Worm (Caenorhabditis elegans): ENCODE data around the gene C50B8.4.

Gene C50B8.4

DNA sequence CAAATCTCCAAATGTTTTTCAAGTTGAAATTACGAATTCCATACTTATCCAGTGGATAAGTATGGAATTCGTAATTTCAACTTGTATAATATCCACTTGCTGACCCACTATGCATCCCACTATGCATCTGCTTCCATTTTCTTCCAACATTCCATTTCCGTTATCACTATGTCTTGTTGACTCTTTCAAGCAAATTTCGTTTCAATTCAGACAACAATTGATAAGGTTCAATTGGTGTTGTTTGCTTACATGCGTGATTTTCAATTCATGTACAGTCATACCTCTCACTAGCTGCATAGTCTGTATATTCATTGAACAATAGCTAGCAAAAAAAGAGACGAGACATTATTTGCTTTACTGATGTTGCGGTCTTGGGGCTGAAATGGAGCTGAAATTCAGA, 5.0 kb downstream of the C50B8.4 start:
- TF ChIP-seq unc-62 (GFP tag; optimal IDR thresholded peaks at IDR 0.05), result no peak

- TF ChIP-seq unc-62 (GFP tag; optimal IDR thresholded peaks at IDR 0.05), result no peak
Measured at ce11 chrV:13577463-13577862, 5.7 kb downstream of the C50B8.4 start.

DNA sequence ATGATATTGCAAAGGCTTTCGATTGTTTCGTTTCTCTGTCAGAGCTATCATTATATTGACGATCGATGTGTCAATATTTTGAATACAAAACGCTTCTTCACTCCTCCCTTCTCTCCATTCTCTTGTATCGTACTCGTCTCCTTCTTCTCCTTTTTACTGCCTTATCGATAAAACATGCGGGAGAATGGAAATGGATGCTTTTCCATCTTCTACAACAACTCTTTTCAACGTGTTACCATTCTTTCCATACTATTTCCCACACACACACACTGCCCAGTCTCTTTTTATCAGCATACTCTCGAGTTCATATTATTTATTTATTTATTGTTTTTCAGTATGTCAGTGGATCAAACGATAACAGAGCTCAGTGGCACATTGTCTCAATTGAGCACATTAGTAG, 6.8 kb downstream of the C50B8.4 start, which contains the start of gene C50B8.6:
Gene C50B8.6 (plus strand): TSS at position 336 of the 400 bp plus-strand sequence.
- no peak for TF ChIP-seq unc-62 (GFP tag; optimal IDR thresholded peaks at IDR 0.05)

ce11 chrV:13580696-13581095, 8.9 kb downstream of the C50B8.4 start, which contains the start of gene C50B8.5:
Gene C50B8.5, plus strand, starts transcription at chrV:13580968.
- no peak for TF ChIP-seq unc-62 (GFP tag; optimal IDR thresholded peaks at IDR 0.05)

DNA sequence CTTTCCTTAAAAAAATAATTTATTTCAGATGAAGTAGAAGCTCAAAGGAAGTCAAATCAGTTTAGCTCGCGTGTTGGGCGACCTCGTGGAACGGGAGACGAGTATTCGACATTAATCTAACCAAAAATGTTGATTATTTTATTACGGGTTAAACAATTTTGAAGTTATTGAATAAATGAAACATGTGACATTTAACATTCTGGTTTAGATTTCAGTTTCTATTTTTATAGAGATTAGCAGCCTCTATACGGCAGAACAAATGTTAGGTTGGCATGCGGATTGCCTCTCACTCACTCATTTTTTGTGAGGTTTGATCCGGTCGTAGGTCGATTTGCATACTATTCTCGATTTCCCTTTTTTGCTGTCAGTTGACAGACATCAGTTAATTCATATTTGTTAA, 12.7 kb downstream of the C50B8.4 start, which contains the start of gene F53F4.1:
Gene F53F4.1 (plus strand): TSS at position 301 of the 400 bp plus-strand sequence.
- TF ChIP-seq unc-62 (GFP tag; optimal IDR thresholded peaks at IDR 0.05), result no peak

- TF ChIP-seq unc-62 (GFP tag; optimal IDR thresholded peaks at IDR 0.05), result no peak
Measured at ce11 chrV:13587902-13588301, 16.1 kb downstream of the C50B8.4 start, which contains the start of gene F53F4.17. Gene F53F4.17, plus strand, starts transcription at chrV:13588202.

- TF ChIP-seq unc-62 (GFP tag; optimal IDR thresholded peaks at IDR 0.05), result no peak
Measured at ce11 chrV:13589494-13590176, 17.8 kb downstream of the C50B8.4 start, which contains the start of the genes F53F4.2 and F53F4.18. Gene F53F4.2, minus strand, starts transcription at chrV:13589594. Gene F53F4.18, plus strand, starts transcription at chrV:13590126.

DNA sequence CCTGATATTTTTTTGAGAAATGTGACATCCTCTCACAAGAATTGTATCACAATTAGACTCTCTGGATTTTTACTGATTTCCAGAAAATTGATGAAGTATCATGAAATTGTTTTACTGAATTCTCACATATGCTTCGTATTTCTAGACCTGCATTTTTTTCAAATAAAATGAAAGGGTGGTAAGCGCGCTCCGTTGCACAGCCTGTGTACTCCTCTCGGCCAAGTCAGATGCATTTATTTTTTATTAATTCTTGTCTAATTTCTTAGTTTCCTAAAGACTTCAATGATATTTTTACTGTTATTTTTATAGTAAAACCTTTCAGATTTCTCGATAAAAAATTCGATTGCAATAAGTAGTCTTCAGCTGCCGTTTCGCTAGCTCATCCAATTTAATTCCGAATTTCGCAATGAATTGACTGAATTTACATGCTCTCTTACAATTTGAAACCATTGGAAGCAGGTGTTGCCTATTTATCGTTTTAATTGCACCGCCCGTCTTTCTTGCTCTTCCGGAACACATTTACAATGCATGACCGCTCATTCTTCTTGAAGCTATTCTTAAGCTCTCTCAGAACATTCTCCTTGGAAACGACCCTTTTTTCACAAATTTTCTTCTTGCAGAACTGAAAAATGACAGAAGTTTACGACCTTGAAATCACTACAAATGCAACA, 19.8 kb downstream of the C50B8.4 start, which contains the start of gene tbcb-1:
Gene tbcb-1 (plus strand): TSS at position 621 of the 671 bp plus-strand sequence.
- no peak for TF ChIP-seq unc-62 (GFP tag; optimal IDR thresholded peaks at IDR 0.05)

DNA sequence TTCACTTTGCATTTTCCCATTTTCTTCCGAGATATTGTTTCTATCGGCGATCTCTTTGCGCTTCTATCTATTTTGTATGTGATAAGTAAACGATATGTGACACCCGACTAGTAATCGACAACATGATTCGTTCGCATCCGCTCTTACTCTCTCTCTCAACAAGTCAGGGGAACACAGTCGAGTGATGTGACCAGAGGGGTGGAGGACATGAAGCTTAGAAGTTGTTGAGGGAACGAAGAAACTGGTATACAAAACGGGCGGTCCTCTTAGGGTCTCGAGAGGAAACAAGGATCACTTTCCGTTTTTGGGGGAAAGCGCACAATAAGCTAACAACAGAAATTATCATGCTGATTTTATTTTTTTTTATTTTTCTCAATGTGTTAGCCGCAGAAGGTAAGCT, 21.3 kb downstream of the C50B8.4 start, which contains the start of gene F53F4.4:
Gene F53F4.4 (plus strand): TSS at position 301 of the 400 bp plus-strand sequence.
- no peak for TF ChIP-seq unc-62 (GFP tag; optimal IDR thresholded peaks at IDR 0.05)

DNA sequence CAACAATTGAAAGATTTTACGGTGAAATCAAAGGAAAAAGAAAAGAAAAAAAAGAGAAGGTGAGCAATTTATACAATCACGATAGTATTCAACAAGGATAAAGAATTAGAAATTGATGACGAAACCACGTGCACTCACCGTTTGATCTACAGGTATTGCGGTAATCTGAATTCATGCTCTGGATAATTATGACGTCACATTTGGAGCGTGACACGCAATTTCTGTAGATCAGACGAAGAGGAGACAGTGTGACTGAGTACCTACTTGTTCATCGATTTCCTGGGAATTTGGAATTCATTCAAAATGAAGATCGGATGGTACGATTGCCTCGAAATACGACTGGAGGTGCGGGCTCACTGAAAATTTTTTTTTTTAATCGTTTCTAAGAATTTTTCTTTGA, 26.6 kb downstream of the C50B8.4 start:
- TF ChIP-seq unc-62 (GFP tag; optimal IDR thresholded peaks at IDR 0.05), result no peak

ce11 chrV:13600882-13601281, 29.1 kb downstream of the C50B8.4 start, which contains the start of gene rdy-2:
Gene rdy-2, minus strand, starts transcription at chrV:13600982.
- no peak for TF ChIP-seq unc-62 (GFP tag; optimal IDR thresholded peaks at IDR 0.05)

- TF ChIP-seq unc-62 (GFP tag; optimal IDR thresholded peaks at IDR 0.05), result no peak
Measured at ce11 chrV:13606651-13607242, 34.9 kb downstream of the C50B8.4 start, which contains the start of gene fmo-4. Gene fmo-4, minus strand, starts transcription at chrV:13606701.

DNA sequence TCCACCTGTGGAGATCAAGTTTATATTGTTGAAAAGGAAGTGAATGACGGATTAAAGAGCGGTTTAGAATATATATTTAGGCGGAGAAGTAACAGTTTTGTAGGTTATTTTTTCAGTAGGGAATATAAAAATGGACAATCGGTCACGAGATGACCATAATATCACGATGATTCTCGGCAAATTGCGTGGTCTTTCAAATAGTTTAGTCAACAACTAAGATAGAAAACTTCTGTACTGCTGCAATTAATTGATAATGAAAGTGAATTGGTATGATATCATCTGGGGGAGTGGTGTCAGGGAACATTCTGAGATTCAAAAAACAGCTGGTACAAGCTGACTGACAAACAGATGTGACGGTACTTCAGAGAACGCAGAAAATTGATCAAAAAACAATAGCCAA, 36.7 kb downstream of the C50B8.4 start:
- no peak for TF ChIP-seq unc-62 (GFP tag; optimal IDR thresholded peaks at IDR 0.05)

DNA sequence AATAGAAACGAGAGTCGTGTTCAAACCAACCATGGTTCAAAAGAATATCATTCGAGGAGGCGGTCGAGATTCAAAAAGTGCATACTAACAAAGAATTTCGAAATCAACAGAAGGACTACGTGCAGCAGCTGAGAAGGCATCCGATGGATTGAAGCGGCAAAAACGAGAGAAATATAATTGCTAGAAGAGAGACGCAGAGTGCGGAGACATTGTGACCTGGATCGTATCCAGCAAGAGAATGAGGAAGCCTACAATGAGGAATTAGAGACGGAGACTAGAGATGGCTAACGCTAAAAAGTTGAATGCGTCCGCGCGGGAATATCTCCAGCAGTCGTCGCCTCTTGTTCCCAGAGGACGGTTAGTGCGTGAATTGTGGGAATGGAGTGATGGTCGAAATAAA, 38.0 kb downstream of the C50B8.4 start:
- no peak for TF ChIP-seq unc-62 (GFP tag; optimal IDR thresholded peaks at IDR 0.05)

- TF ChIP-seq unc-62 (GFP tag; optimal IDR thresholded peaks at IDR 0.05), result no peak
Measured at ce11 chrV:13611782-13612181, 40.0 kb downstream of the C50B8.4 start, which contains the start of gene spig-9. Gene spig-9, minus strand, starts transcription at chrV:13611882.

- no peak for TF ChIP-seq unc-62 (GFP tag; optimal IDR thresholded peaks at IDR 0.05)
Measured at ce11 chrV:13613870-13614269, 42.1 kb downstream of the C50B8.4 start, which contains the start of gene F53F4.7. Gene F53F4.7, minus strand, starts transcription at chrV:13613970.
